Fruit fly (Drosophila melanogaster) whole organism, embryonic: ENCODE data around the gene CG4629.

ENCODE experiments used
- Asciz ChIP-seq: fragments of 200-800 bp; sonication (Bioruptor generic); optimal IDR thresholded peaks from 2 replicates; lab custom pipeline; 2017; ENCODE audit warnings: missing biosample characterization, mild to moderate bottlenecking, missing genetic modification characterization, missing genetic modification reagents
- Atf6 ChIP-seq: fragments of 200-800 bp; sonication (Bioruptor generic); IDR thresholded peaks from 2 replicates; pipeline ENCODE4 v1.3.6; 2022; ENCODE audit warnings: missing biosample characterization, missing genetic modification characterization
- CG10209 ChIP-seq: fragments of 200-800 bp; sonication (Bioruptor generic); optimal IDR thresholded peaks from 3 replicates; lab custom pipeline; 2017; ENCODE audit warnings: missing biosample characterization, mild to moderate bottlenecking, missing genetic modification characterization, missing genetic modification reagents
- CG10267 ChIP-seq: fragments of 200-800 bp; sonication (Bioruptor generic); optimal IDR thresholded peaks from 2 replicates; lab custom pipeline; 2018; ENCODE audit warnings: missing biosample characterization, mild to moderate bottlenecking, missing genetic modification characterization, moderate library complexity
- CG10979 ChIP-seq: fragments of 200-800 bp; sonication (Bioruptor generic); optimal IDR thresholded peaks from 2 replicates; lab custom pipeline; 2018; ENCODE audit warnings: missing biosample characterization, mild to moderate bottlenecking, missing genetic modification characterization, moderate library complexity
- CG11560 ChIP-seq: fragments of 200-800 bp; sonication (Bioruptor generic); IDR thresholded peaks from 3 replicates; pipeline ENCODE4 v1.3.6; 2022; ENCODE audit warnings: missing biosample characterization, missing genetic modification characterization
- CG11695 ChIP-seq: fragments of 200-800 bp; sonication (Bioruptor generic); IDR thresholded peaks from 3 replicates; pipeline ENCODE4 v1.3.6; 2022; ENCODE audit warnings: missing biosample characterization, missing genetic modification characterization
- CG11696 ChIP-seq: fragments of 200-800 bp; sonication (Bioruptor generic); IDR thresholded peaks from 2 replicates; pipeline ENCODE4 v1.3.6; 2022; ENCODE audit warnings: missing biosample characterization, missing genetic modification characterization
- CG13123 ChIP-seq: fragments of 200-800 bp; sonication (Bioruptor generic); optimal IDR thresholded peaks from 2 replicates; lab custom pipeline; 2016; ENCODE audit warnings: missing biosample characterization, missing genetic modification characterization
- CG13287 ChIP-seq: fragments of 200-800 bp; sonication (Bioruptor generic); IDR thresholded peaks from 2 replicates; pipeline ENCODE4 v1.3.6; 2022; ENCODE audit warnings: missing biosample characterization, missing genetic modification characterization; ENCODE audit not compliant: partially characterized antibody
- CG15601 ChIP-seq: fragments of 200-800 bp; sonication (Bioruptor generic); optimal IDR thresholded peaks from 3 replicates; lab custom pipeline; 2019; ENCODE audit warnings: missing biosample characterization, mild to moderate bottlenecking, missing genetic modification characterization, moderate library complexity
- CG31224 ChIP-seq: fragments of 200-800 bp; sonication (Bioruptor generic); IDR thresholded peaks from 2 replicates; pipeline ENCODE4 v1.3.6; 2022; ENCODE audit warnings: missing biosample characterization, missing genetic modification characterization
- CG32772 ChIP-seq: fragments of 200-800 bp; sonication (Bioruptor generic); IDR thresholded peaks from 2 replicates; pipeline ENCODE4 v1.3.6; 2022; ENCODE audit warnings: missing biosample characterization, missing genetic modification characterization
- CG33213 ChIP-seq: fragments of 200-800 bp; sonication (Bioruptor generic); optimal IDR thresholded peaks from 3 replicates; lab custom pipeline; 2016; ENCODE audit warnings: missing biosample characterization, missing genetic modification characterization
- CG4328 ChIP-seq: fragments of 200-800 bp; sonication (Bioruptor generic); optimal IDR thresholded peaks from 3 replicates; lab custom pipeline; 2017; ENCODE audit warnings: missing biosample characterization, missing genetic modification reagents, missing genetic modification characterization
- CG6689 ChIP-seq: fragments of 200-800 bp; sonication (Bioruptor generic); IDR thresholded peaks from 2 replicates; pipeline ENCODE4 v1.3.6; 2022; ENCODE audit warnings: missing biosample characterization, missing genetic modification characterization
- CG6854 ChIP-seq: fragments of 200-800 bp; sonication (Bioruptor generic); optimal IDR thresholded peaks from 3 replicates; lab custom pipeline; 2017; ENCODE audit warnings: missing biosample characterization, mild to moderate bottlenecking, missing genetic modification characterization
- CG9876 ChIP-seq: fragments of 200-800 bp; sonication (Bioruptor generic); optimal IDR thresholded peaks from 2 replicates; lab custom pipeline; 2016; ENCODE audit warnings: missing biosample characterization, missing genetic modification characterization
- CrebB ChIP-seq: fragments of 200-800 bp; sonication (Bioruptor generic); optimal IDR thresholded peaks from 3 replicates; lab custom pipeline; 2018; ENCODE audit warnings: missing biosample characterization, mild to moderate bottlenecking, missing genetic modification characterization
- Dip3 ChIP-seq: fragments of 200-800 bp; sonication (Bioruptor generic); optimal IDR thresholded peaks from 3 replicates; lab custom pipeline; 2016; ENCODE audit warnings: missing biosample characterization, missing genetic modification characterization
- Doc2 ChIP-seq: fragments of 200-800 bp; sonication (Bioruptor generic); IDR thresholded peaks from 2 replicates; pipeline ENCODE4 v1.3.6; 2022; ENCODE audit warnings: missing biosample characterization, missing genetic modification characterization
- Drgx ChIP-seq: fragments of 200-800 bp; sonication (Bioruptor generic); IDR thresholded peaks from 2 replicates; pipeline ENCODE4 v1.3.6; 2022; ENCODE audit warnings: missing biosample characterization, missing genetic modification characterization
- Elba2 ChIP-seq: fragments of 200-800 bp; sonication (Bioruptor generic); optimal IDR thresholded peaks from 3 replicates; lab custom pipeline; 2016; ENCODE audit warnings: missing biosample characterization, missing genetic modification characterization
- Fer3 ChIP-seq: fragments of 200-800 bp; sonication (Bioruptor generic); optimal IDR thresholded peaks from 2 replicates; lab custom pipeline; 2018; ENCODE audit warnings: missing biosample characterization, mild to moderate bottlenecking, missing genetic modification characterization, moderate library complexity
- Gsc ChIP-seq: fragments of 200-800 bp; sonication (Bioruptor generic); IDR thresholded peaks from 2 replicates; pipeline ENCODE4 v1.3.6; 2022; ENCODE audit warnings: missing biosample characterization, missing genetic modification characterization
- HLH4C ChIP-seq: fragments of 200-800 bp; sonication (Bioruptor generic); IDR thresholded peaks from 3 replicates; pipeline ENCODE4 v1.3.6; 2022; ENCODE audit warnings: missing biosample characterization, missing genetic modification characterization; ENCODE audit not compliant: partially characterized antibody
- HLHmδ ChIP-seq: fragments of 200-800 bp; sonication (Bioruptor generic); optimal IDR thresholded peaks from 2 replicates; lab custom pipeline; 2018; ENCODE audit warnings: missing biosample characterization, mild to moderate bottlenecking, missing genetic modification characterization, moderate library complexity
- Hmx ChIP-seq: fragments of 200-800 bp; sonication (Bioruptor generic); optimal IDR thresholded peaks from 2 replicates; lab custom pipeline; 2016; ENCODE audit warnings: missing biosample characterization, missing genetic modification characterization
- MBD-R2 ChIP-seq: fragments of 200-800 bp; sonication (Bioruptor generic); IDR thresholded peaks from 2 replicates; pipeline ENCODE4 v1.3.6; 2022; ENCODE audit warnings: missing biosample characterization, missing genetic modification characterization
- Nf-YC ChIP-seq: fragments of 200-800 bp; optimal IDR thresholded peaks from 3 replicates; lab custom pipeline; 2019; ENCODE audit warnings: missing biosample characterization, mild to moderate bottlenecking, missing genetic modification characterization, moderate library complexity
- NfI ChIP-seq: fragments of 200-800 bp; sonication (Bioruptor generic); optimal IDR thresholded peaks from 3 replicates; lab custom pipeline; 2018; ENCODE audit warnings: missing biosample characterization, mild to moderate bottlenecking, missing genetic modification characterization, moderate library complexity
- Opbp ChIP-seq: fragments of 200-800 bp; sonication (Bioruptor generic); IDR thresholded peaks from 3 replicates; pipeline ENCODE4 v1.3.6; 2022; ENCODE audit warnings: missing biosample characterization, missing genetic modification characterization; ENCODE audit not compliant: partially characterized antibody
- Ptx1 ChIP-seq: fragments of 200-800 bp; sonication (Bioruptor generic); IDR thresholded peaks from 2 replicates; pipeline ENCODE4 v1.3.6; 2022; ENCODE audit warnings: missing biosample characterization, missing genetic modification characterization
- Side ChIP-seq: fragments of 200-800 bp; sonication (Bioruptor generic); optimal IDR thresholded peaks from 2 replicates; lab custom pipeline; 2016; ENCODE audit warnings: missing biosample characterization, missing genetic modification characterization
- Sin3A ChIP-seq: fragments of >200 bp; optimal IDR thresholded peaks from 2 replicates; lab custom pipeline; 2018
- Spps ChIP-seq: fragments of 200-800 bp; sonication (Bioruptor generic); optimal IDR thresholded peaks from 2 replicates; lab custom pipeline; 2018; ENCODE audit warnings: missing biosample characterization, mild to moderate bottlenecking, missing genetic modification characterization
- Xbp1 ChIP-seq: fragments of 200-800 bp; sonication (Bioruptor generic); optimal IDR thresholded peaks from 3 replicates; lab custom pipeline; 2016; ENCODE audit warnings: missing biosample characterization, mild to moderate bottlenecking, missing genetic modification characterization
- dmrt99B ChIP-seq: fragments of 200-800 bp; sonication (Bioruptor generic); optimal IDR thresholded peaks from 2 replicates; lab custom pipeline; 2018; ENCODE audit warnings: missing biosample characterization, mild to moderate bottlenecking, missing genetic modification characterization, moderate library complexity
- fd3F ChIP-seq: fragments of 200-800 bp; sonication (Bioruptor generic); optimal IDR thresholded peaks from 2 replicates; lab custom pipeline; 2018; ENCODE audit warnings: missing biosample characterization, mild to moderate bottlenecking, missing genetic modification characterization, moderate library complexity
- maf-S ChIP-seq: fragments of 200-800 bp; sonication (Bioruptor generic); optimal IDR thresholded peaks from 2 replicates; lab custom pipeline; 2016; ENCODE audit warnings: missing biosample characterization, missing genetic modification characterization
- nau ChIP-seq: fragments of 200-800 bp; sonication (Bioruptor generic); optimal IDR thresholded peaks from 3 replicates; lab custom pipeline; 2017; ENCODE audit warnings: missing biosample characterization, mild to moderate bottlenecking, missing genetic modification characterization, missing genetic modification reagents
- odd ChIP-seq: fragments of 200-800 bp; sonication (Bioruptor generic); optimal IDR thresholded peaks from 2 replicates; lab custom pipeline; 2017; ENCODE audit warnings: missing biosample characterization, mild to moderate bottlenecking, missing genetic modification characterization
- otp ChIP-seq: fragments of 200-800 bp; sonication (Bioruptor generic); IDR thresholded peaks from 3 replicates; pipeline ENCODE4, ENCODE4 v1.3.6; 2022; ENCODE audit warnings: missing biosample characterization, missing genetic modification characterization
- pfk ChIP-seq: fragments of 200-800 bp; sonication (Bioruptor generic); optimal IDR thresholded peaks from 2 replicates; lab custom pipeline; 2018; ENCODE audit warnings: missing biosample characterization, mild to moderate bottlenecking, missing genetic modification characterization, moderate library complexity
- pzg ChIP-seq: fragments of 200-800 bp; sonication (Bioruptor generic); optimal IDR thresholded peaks from 3 replicates; lab custom pipeline; 2018; ENCODE audit warnings: missing biosample characterization, mild to moderate bottlenecking, missing genetic modification characterization, moderate library complexity
- stc ChIP-seq: fragments of 200-800 bp; sonication (Bioruptor generic); IDR thresholded peaks from 2 replicates; pipeline ENCODE4 v1.3.6; 2022; ENCODE audit warnings: missing biosample characterization, missing genetic modification characterization
- tgo ChIP-seq: fragments of 200-800 bp; sonication (Bioruptor generic); IDR thresholded peaks from 3 replicates; pipeline ENCODE4 v1.3.6; 2022; ENCODE audit warnings: missing biosample characterization, missing genetic modification characterization
- tin ChIP-seq: fragments of 200-800 bp; sonication (Bioruptor generic); optimal IDR thresholded peaks from 3 replicates; lab custom pipeline; 2016; ENCODE audit warnings: missing biosample characterization, missing genetic modification characterization
- ttk ChIP-seq: fragments of 200-800 bp; sonication (Bioruptor generic); IDR thresholded peaks from 2 replicates; pipeline ENCODE4 v2.1.2; 2022; ENCODE audit warnings: missing biosample characterization, missing genetic modification characterization
- z ChIP-seq: fragments of 200-800 bp; sonication (Bioruptor generic); IDR thresholded peaks from 3 replicates; pipeline ENCODE4 v1.3.6; 2022; ENCODE audit warnings: missing biosample characterization, missing genetic modification characterization
- zf30C ChIP-seq: fragments of 200-800 bp; sonication (Bioruptor generic); optimal IDR thresholded peaks from 3 replicates; lab custom pipeline; 2018; ENCODE audit warnings: missing biosample characterization, mild to moderate bottlenecking, missing genetic modification characterization

CG4629 gene

DNA sequence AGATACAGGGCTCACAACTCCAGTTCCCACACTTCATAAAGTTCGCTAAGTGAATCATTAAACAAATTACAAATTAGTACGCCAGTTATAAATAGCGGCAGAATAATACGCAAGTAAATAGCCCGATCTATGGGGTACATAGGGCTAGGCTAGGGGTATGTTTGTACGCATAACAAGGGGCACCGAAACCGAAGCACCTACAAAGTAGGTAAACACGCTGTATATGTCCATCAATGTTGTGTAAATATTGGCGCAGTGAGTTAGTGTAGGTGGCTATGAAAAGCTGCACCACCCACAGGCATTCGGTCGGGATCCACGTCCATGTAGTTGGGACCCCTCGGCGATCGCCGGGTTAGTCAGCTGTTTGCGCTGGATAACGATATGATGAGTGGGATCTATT is 30.1 kb downstream of the CG4629 start (continued):
- TF ChIP-seq Nf-YC (peak; percentile 53), CG4328 (GFP tag; lab: Kevin White, UChicago) (peak; percentile 95), Asciz (peak; percentile 98), CrebB (tag; lab: Kevin White, UChicago) (peak; percentile 96), maf-S (peak; percentile 94), Opbp (GFP tag; lab: Robert Waterston, UW) (no peak), odd (GFP tag; lab: Kevin White, UChicago) (peak; percentile 95), CG11695 (GFP tag; lab: Robert Waterston, UW) (peak; percentile 93), nau (GFP tag; lab: Kevin White, UChicago) (peak; percentile 98), Drgx (GFP tag; lab: Robert Waterston, UW) (peak; percentile 73), CG15601 (tag; lab: Kevin White, UChicago) (peak; percentile 98), Fer3 (tag; lab: Kevin White, UChicago) (peak; percentile 90), Side (GFP tag; lab: Kevin White, UChicago) (peak; percentile 96), pzg (GFP tag; lab: Kevin White, UChicago) (peak; percentile 19), MBD-R2 (GFP tag; lab: Robert Waterston, UW) (peak; percentile 71; the same call in 1 of the 2 replicates), CG11560 (peak; percentile 64), CG13287 (GFP tag; lab: Robert Waterston, UW) (no peak), CG6689 (GFP tag; lab: Robert Waterston, UW) (peak; percentile 87), Dip3 (GFP tag; lab: Kevin White, UChicago) (peak; percentile 84), Ptx1 (GFP tag; lab: Robert Waterston, UW) (peak; percentile 74), CG13123 (GFP tag; lab: Kevin White, UChicago) (peak; percentile 96), CG10209 (GFP tag; lab: Kevin White, UChicago) (peak; percentile 97), Hmx (peak; percentile 32), pfk (peak; percentile 77), CG33213 (GFP tag; lab: Kevin White, UChicago) (peak; percentile 96), Elba2 (no peak), zf30C (GFP tag; lab: Kevin White, UChicago) (no peak), CG10979 (tag; lab: Kevin White, UChicago) (peak; percentile 79), Xbp1 (peak; percentile 65), ttk (GFP tag; lab: Robert Waterston, UW) (peak; percentile 70), otp (GFP tag; lab: Robert Waterston, UW) (peak; percentile 98), CG32772 (GFP tag; lab: Robert Waterston, UW) (peak; percentile 75), CG31224 (GFP tag; lab: Robert Waterston, UW) (peak; percentile 78), dmrt99B (tag; lab: Kevin White, UChicago) (peak; percentile 86), tin (GFP tag; lab: Kevin White, UChicago) (peak; percentile 80), Doc2 (GFP tag; lab: Robert Waterston, UW) (no peak), Sin3A (lab: Kevin White, UChicago) (no peak), tgo (peak; percentile 76; the same call in 2 of the 3 replicates), fd3F (GFP tag; lab: Kevin White, UChicago) (peak; percentile 85), CG6854 (GFP tag; lab: Kevin White, UChicago) (peak; percentile 88), stc (GFP tag; lab: Robert Waterston, UW) (peak; percentile 91), z (GFP tag; lab: Robert Waterston, UW) (peak; percentile 81), HLHmδ (peak; percentile 99), HLH4C (no peak), NfI (GFP tag; lab: Kevin White, UChicago) (peak; percentile 80), CG9876 (peak; percentile 90), Gsc (GFP tag; lab: Robert Waterston, UW) (no peak), Spps (tag; lab: Kevin White, UChicago) (peak; percentile 93), CG11696 (GFP tag; lab: Robert Waterston, UW) (peak; percentile 82), Atf6 (GFP tag; lab: Robert Waterston, UW) (peak; percentile 91), CG10267 (tag; lab: Kevin White, UChicago) (peak; percentile 73)
